Worm (Caenorhabditis elegans) whole organism, young adult: ENCODE data around the gene sri-61.

ENCODE experiments used
- F57A8.1 ChIP-seq: fragments of 200-800 bp; sonication (Bioruptor generic); optimal IDR thresholded peaks from 2 replicates; lab custom pipeline; 2018; ENCODE audit warnings: mild to moderate bottlenecking, missing genetic modification characterization, moderate library complexity, missing compliant biosample characterization
- K12H6.12 ChIP-seq: fragments of 200-800 bp; sonication (Bioruptor generic); optimal IDR thresholded peaks from 2 replicates; lab custom pipeline; 2018; ENCODE audit warnings: mild to moderate bottlenecking, missing genetic modification characterization, missing compliant biosample characterization
- nfyb-1 ChIP-seq: fragments of 200-800 bp; sonication (Bioruptor generic); IDR thresholded peaks from 2 replicates; pipeline ENCODE4 v1.3.6; 2022; ENCODE audit warnings: missing genetic modification reagents, missing genetic modification characterization, missing compliant biosample characterization

- TF ChIP-seq nfyb-1 (GFP tag; lab: Robert Waterston, UW) = no peak
- TF ChIP-seq K12H6.12 = no peak
- no peak for TF ChIP-seq F57A8.1
Observed at ce11 chrII:2677534-2678168, 22.5 kb downstream of the sri-61 start, which contains the start of gene F22E5.17.
